Comparison of ENCODE assay signal across 3 worm cellular contexts in the genomic region with DNA sequence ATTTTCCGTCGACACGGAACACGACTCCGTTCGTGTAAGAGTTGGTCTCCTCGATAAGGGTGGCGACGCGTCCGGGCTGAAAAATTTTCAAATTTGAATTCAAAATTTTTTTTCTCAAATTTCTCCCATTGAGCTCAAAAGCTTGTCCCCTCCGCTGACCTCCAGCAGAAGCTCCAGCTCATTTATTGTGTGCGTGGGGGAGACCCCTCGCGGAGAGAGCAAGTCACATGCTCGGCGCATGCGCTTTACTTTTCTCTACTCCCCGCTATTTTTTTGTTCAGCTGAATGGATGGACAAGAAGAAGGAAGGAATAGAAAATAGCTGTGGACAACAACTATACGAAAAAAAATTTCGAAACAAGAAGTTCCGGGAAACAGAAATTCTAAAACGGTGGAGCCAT.
TF ChIP-seq lines count a peak whose summit lies in the region.

No protein-coding gene starts in this region.

TF ChIP-seq in whole organism, L1 larva, 84 proteins besides CTCF, POLR2A, EP300 and RAD21 (continued from another document):
- TF ChIP-seq lin-35 (GFP tag; optimal IDR thresholded peaks at IDR 0.05; lab: Kevin White, UChicago) (peak; percentile 26 to 48), swsn-7 (tag; optimal IDR thresholded peaks at IDR 0.05; lab: Kevin White, UChicago) (peak; percentile 61), dpl-1 (GFP tag; optimal IDR thresholded peaks at IDR 0.05; lab: Kevin White, UChicago) (peak in 1 of 3 experiments; percentile 49), hpl-2 (GFP tag; optimal IDR thresholded peaks at IDR 0.05; lab: Kevin White, UChicago) (no peak), unc-62 (GFP tag; optimal IDR thresholded peaks at IDR 0.05; lab: Kevin White, UChicago) (no peak), nhr-19 (GFP tag; conservative IDR thresholded peaks at IDR 0.05; lab: Robert Waterston, UW) (peak; percentile 73), elt-2 (tag; optimal IDR thresholded peaks at IDR 0.05; lab: Kevin White, UChicago) (no peak), fkh-8 (tag; optimal IDR thresholded peaks at IDR 0.05; lab: Kevin White, UChicago) (peak; percentile 86), zag-1 (tag; optimal IDR thresholded peaks at IDR 0.05; lab: Kevin White, UChicago) (peak; percentile 26), sptf-1 (tag; optimal IDR thresholded peaks at IDR 0.05; lab: Kevin White, UChicago) (no peak), nhr-20 (tag; optimal IDR thresholded peaks at IDR 0.05; lab: Kevin White, UChicago) (peak; percentile 64), C04F5.9 (tag; optimal IDR thresholded peaks at IDR 0.05; lab: Kevin White, UChicago) (no peak), Y116A8C.19 (tag; optimal IDR thresholded peaks at IDR 0.05; lab: Kevin White, UChicago; ENCODE audit: borderline replicate concordance) (no peak), nhr-28 (tag; optimal IDR thresholded peaks at IDR 0.05; lab: Kevin White, UChicago) (no peak), lin-13 (GFP tag; optimal IDR thresholded peaks at IDR 0.05; lab: Kevin White, UChicago) (peak; percentile 36), isw-1 (GFP tag; IDR thresholded peaks at IDR 0.05; lab: Robert Waterston, UW) (peak; percentile 33), ets-5 (GFP tag; IDR thresholded peaks at IDR 0.05; lab: Robert Waterston, UW) (no peak), nhr-90 (tag; optimal IDR thresholded peaks at IDR 0.05; lab: Kevin White, UChicago; ENCODE audit: poor library complexity) (no peak), aly-2 (tag; optimal IDR thresholded peaks at IDR 0.05; lab: Kevin White, UChicago) (no peak), ztf-11 (tag; optimal IDR thresholded peaks at IDR 0.05; lab: Kevin White, UChicago) (peak in 1 of 2 experiments; percentile 19), lin-14 (GFP tag; optimal IDR thresholded peaks at IDR 0.05; lab: Kevin White, UChicago) (peak; percentile 99), nhr-12 (tag; optimal IDR thresholded peaks at IDR 0.05; lab: Kevin White, UChicago) (no peak), snpc-4 (tag; optimal IDR thresholded peaks at IDR 0.05; lab: Kevin White, UChicago) (peak; percentile 2), rnt-1 (tag; optimal IDR thresholded peaks at IDR 0.05; lab: Kevin White, UChicago) (peak; percentile 64), nhr-11 (tag; optimal IDR thresholded peaks at IDR 0.05; lab: Kevin White, UChicago) (no peak), hlh-4 (tag; optimal IDR thresholded peaks at IDR 0.05; lab: Kevin White, UChicago) (no peak), lsy-2 (tag; optimal IDR thresholded peaks at IDR 0.05; lab: Kevin White, UChicago) (peak; percentile 60 to 72), C34B4.2 (tag; optimal IDR thresholded peaks at IDR 0.05; lab: Kevin White, UChicago) (no peak), F16B12.6 (tag; optimal IDR thresholded peaks at IDR 0.05; lab: Kevin White, UChicago) (no peak), mep-1 (tag; optimal IDR thresholded peaks at IDR 0.05; lab: Kevin White, UChicago) (peak; percentile 71), sox-4 (tag; optimal IDR thresholded peaks at IDR 0.05; lab: Kevin White, UChicago) (peak; percentile 42), tlp-1 (tag; optimal IDR thresholded peaks at IDR 0.05; lab: Kevin White, UChicago) (no peak), ceh-90 (tag; optimal IDR thresholded peaks at IDR 0.05; lab: Kevin White, UChicago) (no peak), fkh-4 (tag; optimal IDR thresholded peaks at IDR 0.05; lab: Kevin White, UChicago; ENCODE audit: borderline replicate concordance) (no peak), mdl-1 (tag; optimal IDR thresholded peaks at IDR 0.05; lab: Kevin White, UChicago) (peak in 1 of 2 experiments; percentile 69), jun-1 (tag; optimal IDR thresholded peaks at IDR 0.05; lab: Kevin White, UChicago) (peak; percentile 2), ceh-8 (GFP tag; optimal IDR thresholded peaks at IDR 0.05; lab: Kevin White, UChicago) (no peak), ama-1 (optimal IDR thresholded peaks at IDR 0.05; lab: Kevin White, UChicago) (no peak), nhr-47 (tag; optimal IDR thresholded peaks at IDR 0.05; lab: Kevin White, UChicago) (peak; percentile 75)
TF ChIP-seq in whole organism, L1 larva: peak in this region for 36.

TF ChIP-seq in whole organism, L2 larva, 48 proteins besides CTCF, POLR2A, EP300 and RAD21 (continued from another document):
- peak; percentile 69 for TF ChIP-seq sem-4 (tag; optimal IDR thresholded peaks at IDR 0.05; lab: Kevin White, UChicago)
- no peak for TF ChIP-seq nhr-21 (tag; optimal IDR thresholded peaks at IDR 0.05; lab: Kevin White, UChicago)

TF ChIP-seq in whole organism, L4 larva, 104 proteins besides CTCF, POLR2A, EP300 and RAD21 (continued from another document):
- 0 out of 2 replicates have a peak, but pooled peaks have one; percentile 37 for TF ChIP-seq arid-1 (GFP tag; conservative IDR thresholded peaks at IDR 0.05; lab: Robert Waterston, UW)
- TF ChIP-seq mxl-3 (GFP tag; optimal IDR thresholded peaks at IDR 0.05; lab: Kevin White, UChicago), result peak; percentile 11
- peak in 1 of 2 experiments; percentile 6 for TF ChIP-seq daf-16 (GFP tag; optimal IDR thresholded peaks at IDR 0.05; lab: Kevin White, UChicago)
- peak; percentile 24 for TF ChIP-seq daf-16 (tag; optimal IDR thresholded peaks at IDR 0.05; lab: Kevin White, UChicago)
- TF ChIP-seq ctbp-1 (GFP tag; IDR thresholded peaks at IDR 0.05; lab: Robert Waterston, UW), result peak; percentile 74; the same call in 1 of the 2 replicates
